Worm (Caenorhabditis elegans): ENCODE measurements around the gene mrps-25.

The mrps-25 gene

DNA sequence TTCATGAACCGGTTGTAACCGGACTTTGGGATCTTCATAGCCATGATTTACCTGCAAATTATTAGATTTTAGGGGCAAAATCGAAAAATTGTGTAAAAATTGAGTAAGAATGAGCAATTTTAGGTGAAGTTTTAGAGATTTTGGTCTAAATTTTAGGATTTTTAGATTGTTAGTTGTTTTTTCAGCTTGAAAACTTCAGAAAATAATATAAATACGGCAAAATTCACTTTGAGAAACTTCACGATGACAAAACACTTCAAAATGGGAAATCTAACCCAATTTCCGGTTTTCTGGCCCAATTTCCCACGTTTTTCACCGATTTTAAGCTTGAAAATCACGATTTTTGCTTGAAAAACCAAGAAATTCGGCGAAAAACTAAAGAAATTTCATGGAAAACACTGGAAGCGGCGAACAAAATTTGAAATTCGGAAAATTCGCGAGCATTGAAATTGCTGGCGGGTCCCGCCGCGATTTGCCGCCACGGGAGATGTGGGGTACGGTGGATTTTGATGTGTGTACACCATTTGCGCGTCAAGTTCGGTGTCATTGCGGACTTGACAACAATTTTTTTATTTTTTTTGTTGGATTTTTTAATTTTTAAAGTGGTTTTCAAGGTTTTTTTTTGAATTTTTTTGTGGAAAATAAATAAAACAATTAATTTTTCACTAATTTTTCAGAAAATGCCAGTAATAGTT lies 37.3 kb downstream of the mrps-25 start, which contains the start of the genes cct-8 and Y55F3AR.2 (continued):
- peak; percentile 95 for TF ChIP-seq sem-4 (tag; optimal IDR thresholded peaks at IDR 0.05)
- peak; percentile 66 for TF ChIP-seq ama-1 (optimal IDR thresholded peaks at IDR 0.05)
- peak; percentile 10 for TF ChIP-seq lin-39 (tag; optimal IDR thresholded peaks at IDR 0.05)
- peak; percentile 39 for TF ChIP-seq mbf-1 (tag; optimal IDR thresholded peaks at IDR 0.05)
- peak; percentile 74 for TF ChIP-seq zag-1 (tag; optimal IDR thresholded peaks at IDR 0.05)
- TF ChIP-seq snpc-4 (tag; optimal IDR thresholded peaks at IDR 0.05), result peak; percentile 81
- no peak for TF ChIP-seq nhr-23 (tag; optimal IDR thresholded peaks at IDR 0.05)

DNA sequence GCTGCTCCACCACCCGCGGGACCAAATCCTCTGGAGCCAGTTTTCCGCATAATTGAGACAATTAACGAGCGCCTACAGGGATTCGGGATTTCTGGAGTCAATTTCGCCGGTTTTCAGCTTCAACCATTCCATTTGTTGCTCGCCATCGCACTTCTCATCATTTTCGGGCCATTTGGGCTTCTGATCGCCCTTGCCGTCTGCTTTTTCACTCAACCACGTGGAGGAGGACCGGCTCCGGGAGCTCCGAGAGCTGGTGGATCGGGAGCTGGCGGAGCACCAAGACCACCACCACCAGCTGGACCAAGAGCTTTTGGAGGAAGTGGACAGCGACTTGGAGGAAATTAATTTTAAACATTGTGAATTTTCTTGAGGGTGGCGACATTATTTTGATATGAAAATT lies 39.5 kb downstream of the mrps-25 start:
- TF ChIP-seq elt-3 (tag; optimal IDR thresholded peaks at IDR 0.05) (no peak), mdl-1 (tag; optimal IDR thresholded peaks at IDR 0.05) (no peak), crh-2 (tag; optimal IDR thresholded peaks at IDR 0.05) (no peak), aly-2 (tag; optimal IDR thresholded peaks at IDR 0.05) (no peak), blmp-1 (tag; optimal IDR thresholded peaks at IDR 0.05; ENCODE audit: insufficient read depth) (no peak), C34F6.9 (tag; optimal IDR thresholded peaks at IDR 0.05) (no peak), lin-11 (tag; optimal IDR thresholded peaks at IDR 0.05) (no peak), ztf-1 (GFP tag; conservative IDR thresholded peaks at IDR 0.05) (no peak), gmeb-1 (tag; optimal IDR thresholded peaks at IDR 0.05) (no peak)

DNA sequence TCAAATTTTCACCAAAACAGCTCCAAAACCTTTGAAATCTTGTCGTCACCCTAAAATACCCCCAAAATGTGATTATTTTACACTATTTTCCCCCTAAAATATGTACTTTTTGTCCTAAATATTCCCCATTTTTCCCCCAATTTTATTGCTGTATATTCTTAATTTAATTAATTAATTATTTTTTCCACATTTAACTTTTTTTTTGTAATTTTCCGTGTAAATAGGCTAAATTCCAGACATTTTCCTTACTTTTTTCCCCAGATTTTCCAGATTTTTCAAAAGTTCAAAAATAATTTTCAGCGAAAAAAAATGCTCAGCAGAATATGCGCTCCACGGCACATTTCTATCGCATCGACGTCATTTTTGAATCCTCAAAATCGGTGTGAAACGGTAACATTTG lies 40.5 kb downstream of the mrps-25 start, which contains the start of gene cox-18:
Gene cox-18, plus strand, starts transcription at position 301 of the 400 bp plus-strand sequence.
- TF ChIP-seq C34F6.9 (tag; optimal IDR thresholded peaks at IDR 0.05), result no peak
- TF ChIP-seq alr-1 (tag; optimal IDR thresholded peaks at IDR 0.05), result no peak
- no peak for TF ChIP-seq lin-13 (GFP tag; optimal IDR thresholded peaks at IDR 0.05)
- no peak for TF ChIP-seq lin-11 (tag; optimal IDR thresholded peaks at IDR 0.05)
- TF ChIP-seq snpc-4 (tag; optimal IDR thresholded peaks at IDR 0.05), result no peak
- TF ChIP-seq nhr-23 (tag; optimal IDR thresholded peaks at IDR 0.05), result no peak
- no peak for TF ChIP-seq zag-1 (tag; optimal IDR thresholded peaks at IDR 0.05)
- TF ChIP-seq F13H6.1 (tag; optimal IDR thresholded peaks at IDR 0.05), result no peak
- TF ChIP-seq aly-2 (tag; optimal IDR thresholded peaks at IDR 0.05), result no peak
- TF ChIP-seq nhr-6 (tag; optimal IDR thresholded peaks at IDR 0.05), result no peak
- TF ChIP-seq ceh-82 (tag; optimal IDR thresholded peaks at IDR 0.05), result no peak
- no peak for TF ChIP-seq unc-62 (GFP tag; optimal IDR thresholded peaks at IDR 0.05)
- TF ChIP-seq nhr-10 (tag; optimal IDR thresholded peaks at IDR 0.05), result no peak
- no peak for TF ChIP-seq mbf-1 (tag; optimal IDR thresholded peaks at IDR 0.05)
- no peak for TF ChIP-seq nhr-25 (tag; optimal IDR thresholded peaks at IDR 0.05)
- no peak for TF ChIP-seq ztf-1 (GFP tag; conservative IDR thresholded peaks at IDR 0.05)
- TF ChIP-seq crh-2 (tag; optimal IDR thresholded peaks at IDR 0.05), result no peak
- no peak for TF ChIP-seq ceh-16 (tag; optimal IDR thresholded peaks at IDR 0.05)
- no peak for TF ChIP-seq nhr-12 (tag; optimal IDR thresholded peaks at IDR 0.05)
- no peak for TF ChIP-seq elt-1 (tag; optimal IDR thresholded peaks at IDR 0.05)

DNA sequence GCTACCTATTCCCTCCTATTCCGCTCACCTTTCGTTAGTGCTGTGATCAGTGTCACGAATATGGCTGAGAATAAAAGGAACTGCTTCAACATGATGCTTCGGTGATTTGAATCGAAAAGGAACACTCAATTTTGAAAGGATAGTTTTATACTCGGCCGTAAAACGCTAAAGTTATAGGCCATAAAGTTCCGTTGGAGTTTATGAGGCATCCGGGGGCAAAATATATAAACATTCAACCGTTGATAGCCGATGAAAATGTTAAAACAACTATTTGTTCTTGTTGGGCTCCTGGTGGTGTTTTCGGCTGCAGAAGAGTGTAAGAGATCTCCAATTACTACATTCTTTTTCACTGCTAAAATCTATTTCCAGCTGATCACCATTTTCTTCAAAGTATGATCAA lies 47.8 kb downstream of the mrps-25 start, which contains the start of the genes C44B12.9 and C44B12.3:
Gene C44B12.9, minus strand, starts transcription at position 101 of the 400 bp plus-strand sequence.
Gene C44B12.3, plus strand, starts transcription at position 249 of the 400 bp plus-strand sequence.
- no peak for TF ChIP-seq nhr-23 (tag; optimal IDR thresholded peaks at IDR 0.05)
- TF ChIP-seq unc-39 (tag; optimal IDR thresholded peaks at IDR 0.05), result no peak
- TF ChIP-seq dmd-4 (tag; optimal IDR thresholded peaks at IDR 0.05), result no peak
- no peak for TF ChIP-seq ztf-1 (GFP tag; conservative IDR thresholded peaks at IDR 0.05)
- no peak for TF ChIP-seq nhr-6 (tag; optimal IDR thresholded peaks at IDR 0.05)
- no peak for TF ChIP-seq sma-3 (GFP tag; optimal IDR thresholded peaks at IDR 0.05)
- TF ChIP-seq ceh-82 (tag; optimal IDR thresholded peaks at IDR 0.05), result no peak

DNA sequence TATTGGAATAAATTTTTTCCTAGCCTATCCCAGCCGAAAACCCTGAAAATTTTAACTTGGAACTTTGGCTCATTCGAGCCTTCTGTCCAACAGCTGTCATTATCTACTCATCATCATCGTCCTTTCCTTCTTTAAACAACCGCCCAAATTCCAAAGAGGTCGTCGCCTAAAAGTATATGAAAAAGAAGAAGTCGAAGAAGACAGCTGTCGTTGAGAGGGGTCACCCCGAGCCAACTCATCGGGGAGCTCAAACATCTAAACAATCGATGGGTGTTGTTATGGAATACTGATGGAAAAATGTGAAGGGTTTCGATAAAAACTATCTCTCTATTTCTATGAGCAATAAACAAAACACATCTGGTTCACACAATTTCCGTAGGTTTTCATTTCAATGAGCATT lies 48.4 kb downstream of the mrps-25 start:
- TF ChIP-seq nhr-6 (tag; optimal IDR thresholded peaks at IDR 0.05), result no peak
- TF ChIP-seq nhr-237 (tag; optimal IDR thresholded peaks at IDR 0.05), result no peak
- TF ChIP-seq nhr-23 (tag; optimal IDR thresholded peaks at IDR 0.05), result no peak
- TF ChIP-seq sma-9 (GFP tag; optimal IDR thresholded peaks at IDR 0.05), result peak; percentile 2
- TF ChIP-seq sma-9 (tag; optimal IDR thresholded peaks at IDR 0.05), result no peak
- peak; percentile 46 for TF ChIP-seq F13H6.1 (tag; optimal IDR thresholded peaks at IDR 0.05)
- peak; percentile 47 for TF ChIP-seq nhr-129 (tag; optimal IDR thresholded peaks at IDR 0.05)

Data from whole organism, L2 larva.